Fruit fly (Drosophila melanogaster) whole organism: ENCODE measurements around the gene Ugt302K1.

Source experiments
- CG8478 ChIP-seq: fragments of >200 bp; optimal IDR thresholded peaks from 2 replicates; lab custom pipeline; 2018; ENCODE audit warnings: inconsistent platforms
- Dll ChIP-seq: fragments of >200 bp; optimal IDR thresholded peaks from 2 replicates; lab custom pipeline; 2017
- EcR ChIP-seq, 2 experiments: fragments of >200 bp; optimal IDR thresholded peaks; 2 replicates each; lab custom pipeline; 2017; ENCODE audit warnings: missing biosample characterization in 2 of 2, missing genetic modification characterization in 2 of 2, missing genetic modification reagents in 2 of 2
- pan ChIP-seq: fragments of >200 bp; optimal IDR thresholded peaks from 2 replicates; lab custom pipeline; 2017
- psq ChIP-seq: fragments of >200 bp; optimal IDR thresholded peaks from 2 replicates; lab custom pipeline; 2017
- usp ChIP-seq: fragments of >200 bp; optimal IDR thresholded peaks from 2 replicates; lab custom pipeline; 2017; ENCODE audit warnings: missing biosample characterization, missing genetic modification characterization, mixed read lengths

The Ugt302K1 gene

dm6 chr3R:11128116-11128626 lies 25.5 kb downstream of the Ugt302K1 start, which contains the start of gene Ugt35C1:
Ugt35C1 (minus strand) TSS chr3R:11128328.
- no peak for TF ChIP-seq psq (lab: Kevin White, UChicago)
- TF ChIP-seq Dll (lab: Kevin White, UChicago): no peak
- TF ChIP-seq CG8478 (lab: Kevin White, UChicago): no peak

- no peak for TF ChIP-seq EcR (GFP tag; optimal IDR thresholded peaks at IDR 0.05; lab: Kevin White, UChicago)
- TF ChIP-seq CG8478 (lab: Kevin White, UChicago): no peak
- no peak for TF ChIP-seq Dll (lab: Kevin White, UChicago)
- no peak for TF ChIP-seq usp (GFP tag; lab: Kevin White, UChicago)
- TF ChIP-seq pan (lab: Kevin White, UChicago): no peak
- no peak for TF ChIP-seq psq (lab: Kevin White, UChicago)
These were observed 27.3 kb downstream of the Ugt302K1 start for dm6 chr3R:11126383-11126782.

dm6 chr3R:11115606-11116005 lies 38.0 kb downstream of the Ugt302K1 start, which contains the start of gene SdhCL:
SdhCL (minus strand) TSS chr3R:11115706.
- TF ChIP-seq pan (lab: Kevin White, UChicago) (no peak), psq (lab: Kevin White, UChicago) (no peak), usp (GFP tag; lab: Kevin White, UChicago) (no peak), CG8478 (lab: Kevin White, UChicago) (no peak), Dll (lab: Kevin White, UChicago) (no peak), EcR (GFP tag; optimal IDR thresholded peaks at IDR 0.05; lab: Kevin White, UChicago) (no peak)
